Worm (Caenorhabditis elegans) whole organism, L1 larva: ENCODE data around the gene F38E9.4.

Experiments
- C04F5.9 ChIP-seq: sonication (generic microtip); optimal IDR thresholded peaks from 2 replicates; lab custom pipeline; 2016; ENCODE audit warnings: missing genetic modification characterization, missing compliant biosample characterization
- Y116A8C.19 ChIP-seq: sonication (generic microtip); optimal IDR thresholded peaks from 2 replicates; lab custom pipeline; 2016; ENCODE audit warnings: missing compliant biosample characterization, missing genetic modification characterization, borderline replicate concordance
- ceh-82 ChIP-seq, 3 experiments: fragments of 150-350 bp in 1 of 3; sonication (generic microtip) in 2 of 3; optimal IDR thresholded peaks; 2 replicates each; lab custom pipeline; 2014 to 2017; ENCODE audit warnings: missing biosample characterization in 3 of 3, missing genetic modification characterization in 3 of 3
- ceh-88 ChIP-seq: fragments of 200-800 bp; sonication (Bioruptor generic); IDR thresholded peaks from 2 replicates; pipeline ENCODE4 v1.3.6; 2022; ENCODE audit warnings: missing genetic modification characterization, missing compliant biosample characterization
- efl-1 ChIP-seq, 4 experiments: fragments of 150-350 bp; optimal IDR thresholded peaks in 3 of 4; peaks in 1 of 4; 1 replicate in 1 of 4; 2 replicates in 3 of 4; lab custom pipeline; 2014; ENCODE audit warnings: missing biosample characterization in 2 of 4, missing genetic modification characterization in 2 of 4, missing genetic modification reagents in 2 of 4
- egl-27 ChIP-seq, 2 experiments: fragments of 150-350 bp in 1 of 2; sonication (generic microtip); optimal IDR thresholded peaks; 3 replicates each; lab custom pipeline; 2017 to 2018; ENCODE audit warnings: missing biosample characterization in 2 of 2, missing genetic modification characterization in 2 of 2, missing genetic modification reagents in 2 of 2
- fkh-10 ChIP-seq: sonication (generic microtip); optimal IDR thresholded peaks from 2 replicates; lab custom pipeline; 2017; ENCODE audit warnings: missing biosample characterization, missing genetic modification reagents, missing genetic modification characterization
- fkh-4 ChIP-seq: sonication (generic microtip); optimal IDR thresholded peaks from 2 replicates; lab custom pipeline; 2016; ENCODE audit warnings: missing compliant biosample characterization, missing genetic modification characterization, borderline replicate concordance
- hpl-2 ChIP-seq: fragments of 150-350 bp; optimal IDR thresholded peaks from 2 replicates; lab custom pipeline; 2014; ENCODE audit warnings: missing biosample characterization, missing genetic modification reagents, missing genetic modification characterization
- lin-39 ChIP-seq: fragments of 150-350 bp; optimal IDR thresholded peaks from 2 replicates; lab custom pipeline; 2014; ENCODE audit warnings: missing biosample characterization, missing genetic modification reagents, missing genetic modification characterization
- nhr-12 ChIP-seq: sonication (generic microtip); optimal IDR thresholded peaks from 2 replicates; lab custom pipeline; 2017; ENCODE audit warnings: missing biosample characterization, missing genetic modification characterization
- sptf-1 ChIP-seq: fragments of 150-350 bp; optimal IDR thresholded peaks from 2 replicates; lab custom pipeline; 2014; ENCODE audit warnings: missing biosample characterization, missing genetic modification characterization
- swsn-7 ChIP-seq: sonication (generic microtip); optimal IDR thresholded peaks from 2 replicates; lab custom pipeline; 2016; ENCODE audit warnings: missing genetic modification characterization, missing compliant biosample characterization
- ztf-11 ChIP-seq, 2 experiments: sonication (generic microtip); optimal IDR thresholded peaks; 2 replicates each; lab custom pipeline; 2016 to 2017; ENCODE audit warnings: missing genetic modification characterization in 2 of 2, missing biosample characterization in 1 of 2, missing compliant biosample characterization in 1 of 2

F38E9.4 gene

DNA sequence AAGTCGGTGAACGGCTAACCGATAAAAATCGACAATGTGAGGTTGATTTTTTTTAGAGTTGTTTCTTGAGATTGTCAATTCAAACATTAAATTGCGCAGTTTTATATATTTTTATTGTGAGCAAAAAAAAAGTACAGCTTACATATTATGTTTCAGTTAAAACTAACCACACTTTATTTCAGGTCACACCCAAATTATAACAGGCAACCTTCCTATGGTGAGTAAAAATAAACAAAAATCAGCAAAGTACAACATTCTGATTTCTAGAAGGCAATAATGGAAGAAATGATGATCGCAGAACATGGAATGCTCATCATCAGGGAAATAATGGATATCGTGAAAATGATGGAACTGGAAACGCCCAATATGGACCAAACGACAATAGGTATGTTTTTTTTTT is 42.9 kb downstream of the F38E9.4 start, which contains the start of gene K05G3.2:
K05G3.2 (plus strand) TSS at position 301 of the 400 bp plus-strand sequence.
- TF ChIP-seq hpl-2 (no peak), efl-1 (optimal IDR thresholded peaks at IDR 0.05; lab: Kevin White, UChicago) (no peak), efl-1 (GFP tag; optimal IDR thresholded peaks at IDR 0.05 in 1 of 2; lab: Kevin White, UChicago) (peak in 1 of 2 experiments; percentile 57)

DNA sequence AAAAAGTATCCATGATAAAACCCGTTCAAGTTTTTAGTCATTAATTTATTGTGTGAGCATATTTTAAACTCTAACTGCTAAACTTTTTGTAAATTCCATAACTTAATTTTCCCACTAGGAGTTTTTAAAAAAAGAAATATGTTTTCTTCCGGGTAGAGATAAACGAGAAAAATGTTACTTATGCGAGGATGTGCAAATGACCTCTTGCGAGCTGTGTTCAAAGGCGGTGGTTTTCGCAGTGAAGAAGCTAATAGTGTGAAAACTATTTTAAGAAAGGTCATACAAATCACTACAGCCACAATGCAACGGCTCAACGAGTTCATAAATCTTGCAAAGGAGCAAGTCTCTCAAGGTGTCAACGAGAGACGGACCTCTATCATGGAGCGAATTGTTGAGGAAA is 49.3 kb downstream of the F38E9.4 start, which contains the start of gene K05G3.1:
K05G3.1 (plus strand) TSS at position 301 of the 400 bp plus-strand sequence.
- TF ChIP-seq Y116A8C.19 (no peak), ceh-88 (GFP tag; lab: Robert Waterston, UW) (no peak), fkh-10 (no peak), hpl-2 (no peak), C04F5.9 (tag; lab: Kevin White, UChicago) (no peak), nhr-12 (tag; lab: Kevin White, UChicago) (no peak), ceh-82 (tag; optimal IDR thresholded peaks at IDR 0.05; lab: Kevin White, UChicago) (no peak), fkh-4 (tag; lab: Kevin White, UChicago) (no peak), swsn-7 (tag; lab: Kevin White, UChicago) (no peak), ztf-11 (tag; optimal IDR thresholded peaks at IDR 0.05; lab: Kevin White, UChicago) (no peak), sptf-1 (no peak), lin-39 (tag; lab: Kevin White, UChicago) (no peak), egl-27 (tag; optimal IDR thresholded peaks at IDR 0.05; lab: Kevin White, UChicago) (no peak)
